Fruit fly (Drosophila melanogaster) whole organism, embryonic: ENCODE measurements around the gene PlexA.

Source experiments
- Abd-B ChIP-seq: fragments of 200-800 bp; sonication (Bioruptor generic); optimal IDR thresholded peaks from 2 replicates; lab custom pipeline; 2018; ENCODE audit warnings: missing biosample characterization, mild to moderate bottlenecking, missing genetic modification characterization, moderate library complexity
- Atf6 ChIP-seq: fragments of 200-800 bp; sonication (Bioruptor generic); IDR thresholded peaks from 2 replicates; pipeline ENCODE4 v1.3.6; 2022; ENCODE audit warnings: missing biosample characterization, missing genetic modification characterization
- CG10431 ChIP-seq: fragments of 200-800 bp; sonication (Bioruptor generic); optimal IDR thresholded peaks from 3 replicates; lab custom pipeline; 2018; ENCODE audit warnings: missing biosample characterization, mild to moderate bottlenecking, missing genetic modification characterization
- CG10654 ChIP-seq: fragments of 200-800 bp; sonication (Bioruptor generic); optimal IDR thresholded peaks from 2 replicates; lab custom pipeline; 2016; ENCODE audit warnings: missing biosample characterization, missing genetic modification characterization
- CG11695 ChIP-seq: fragments of 200-800 bp; sonication (Bioruptor generic); IDR thresholded peaks from 3 replicates; pipeline ENCODE4 v1.3.6; 2022; ENCODE audit warnings: missing biosample characterization, missing genetic modification characterization
- CG12071 ChIP-seq: fragments of 200-800 bp; sonication (Bioruptor generic); optimal IDR thresholded peaks from 3 replicates; lab custom pipeline; 2018; ENCODE audit warnings: missing biosample characterization, mild to moderate bottlenecking, missing genetic modification characterization
- CG12155 ChIP-seq: fragments of 200-800 bp; sonication (Bioruptor generic); optimal IDR thresholded peaks from 3 replicates; lab custom pipeline; 2016; ENCODE audit warnings: missing biosample characterization, missing genetic modification characterization
- CG14050 ChIP-seq: fragments of 200-800 bp; sonication (Bioruptor generic); IDR thresholded peaks from 3 replicates; pipeline ENCODE4 v1.3.6; 2022; ENCODE audit warnings: missing biosample characterization, missing genetic modification characterization
- CG1529 ChIP-seq: fragments of 200-800 bp; sonication (Bioruptor generic); optimal IDR thresholded peaks from 3 replicates; lab custom pipeline; 2018; ENCODE audit warnings: missing biosample characterization, missing genetic modification characterization
- CG16813 ChIP-seq: fragments of 200-800 bp; sonication (Bioruptor generic); IDR thresholded peaks from 3 replicates; pipeline ENCODE4 v1.3.6; 2022; ENCODE audit warnings: missing biosample characterization, missing genetic modification characterization; ENCODE audit not compliant: partially characterized antibody
- CG16815 ChIP-seq: fragments of 200-800 bp; sonication (Bioruptor generic); optimal IDR thresholded peaks from 3 replicates; lab custom pipeline; 2017; ENCODE audit warnings: missing biosample characterization, mild to moderate bottlenecking, missing genetic modification characterization
- CG2889 ChIP-seq: fragments of 200-800 bp; sonication (Bioruptor generic); IDR thresholded peaks from 3 replicates; pipeline ENCODE4 v1.3.6; 2022; ENCODE audit warnings: missing biosample characterization, missing genetic modification characterization
- CG3995 ChIP-seq: fragments of 200-800 bp; sonication (Bioruptor generic); optimal IDR thresholded peaks from 3 replicates; lab custom pipeline; 2016; ENCODE audit warnings: missing biosample characterization, missing genetic modification characterization
- CG43689 ChIP-seq: fragments of 200-800 bp; sonication (Bioruptor generic); IDR thresholded peaks from 2 replicates; pipeline ENCODE4 v1.3.6; 2022; ENCODE audit warnings: missing biosample characterization, missing genetic modification characterization
- CG4424 ChIP-seq: fragments of 200-800 bp; sonication (Bioruptor generic); optimal IDR thresholded peaks from 3 replicates; lab custom pipeline; 2016; ENCODE audit warnings: missing biosample characterization, missing genetic modification characterization
- CG4820 ChIP-seq: fragments of 200-800 bp; sonication (Bioruptor generic); optimal IDR thresholded peaks from 3 replicates; lab custom pipeline; 2016; ENCODE audit warnings: missing biosample characterization, missing genetic modification characterization
- CG6813 ChIP-seq: fragments of 200-800 bp; sonication (Bioruptor generic); optimal IDR thresholded peaks from 2 replicates; lab custom pipeline; 2017; ENCODE audit warnings: missing biosample characterization, missing genetic modification characterization, mild to moderate bottlenecking, moderate library complexity, missing genetic modification reagents
- CG9817 ChIP-seq: fragments of 200-800 bp; sonication (Bioruptor generic); optimal IDR thresholded peaks from 2 replicates; lab custom pipeline; 2018; ENCODE audit warnings: missing biosample characterization, mild to moderate bottlenecking, missing genetic modification characterization, moderate library complexity
- D19A ChIP-seq: fragments of 200-800 bp; optimal IDR thresholded peaks from 3 replicates; lab custom pipeline; 2019; ENCODE audit warnings: missing biosample characterization, mild to moderate bottlenecking, missing genetic modification characterization, moderate library complexity
- Dad ChIP-seq: fragments of 200-800 bp; sonication (Bioruptor generic); optimal IDR thresholded peaks from 3 replicates; lab custom pipeline; 2016; ENCODE audit warnings: missing biosample characterization, missing genetic modification characterization
- Deaf1 ChIP-seq: fragments of 200-800 bp; optimal IDR thresholded peaks from 3 replicates; lab custom pipeline; 2019; ENCODE audit warnings: missing biosample characterization, mild to moderate bottlenecking, missing genetic modification characterization, moderate library complexity
- Dek ChIP-seq: fragments of 200-800 bp; sonication (Bioruptor generic); optimal IDR thresholded peaks from 3 replicates; lab custom pipeline; 2019; ENCODE audit warnings: missing biosample characterization, mild to moderate bottlenecking, missing genetic modification characterization, moderate library complexity
- Fer3 ChIP-seq: fragments of 200-800 bp; sonication (Bioruptor generic); optimal IDR thresholded peaks from 2 replicates; lab custom pipeline; 2018; ENCODE audit warnings: missing biosample characterization, mild to moderate bottlenecking, missing genetic modification characterization, moderate library complexity
- H15 ChIP-seq: fragments of 200-800 bp; sonication (Bioruptor generic); IDR thresholded peaks from 3 replicates; pipeline ENCODE4 v1.3.6; 2022; ENCODE audit warnings: missing biosample characterization, missing genetic modification characterization
- HLH3B ChIP-seq: fragments of 200-800 bp; sonication (Bioruptor generic); IDR thresholded peaks from 2 replicates; pipeline ENCODE4 v1.3.6; 2022; ENCODE audit warnings: missing biosample characterization, missing genetic modification characterization
- Hmr ChIP-seq: fragments of 200-800 bp; sonication (Bioruptor generic); optimal IDR thresholded peaks from 3 replicates; lab custom pipeline; 2017; ENCODE audit warnings: mild to moderate bottlenecking, missing biosample characterization, missing genetic modification reagents, missing genetic modification characterization
- Jarid2 ChIP-seq: fragments of 200-800 bp; sonication (Bioruptor generic); optimal IDR thresholded peaks from 3 replicates; lab custom pipeline; 2017; ENCODE audit warnings: mild to moderate bottlenecking, missing biosample characterization, missing genetic modification reagents, missing genetic modification characterization
- Myb ChIP-seq: fragments of 200-800 bp; sonication (Bioruptor generic); optimal IDR thresholded peaks from 2 replicates; lab custom pipeline; 2016; ENCODE audit warnings: missing biosample characterization, missing genetic modification characterization
- NC2α ChIP-seq: fragments of 200-800 bp; sonication (Bioruptor generic); optimal IDR thresholded peaks from 2 replicates; lab custom pipeline; 2016; ENCODE audit warnings: missing biosample characterization, missing genetic modification characterization
- NFAT ChIP-seq: fragments of 200-800 bp; sonication (Bioruptor generic); IDR thresholded peaks from 2 replicates; pipeline ENCODE4 v1.3.6; 2022; ENCODE audit warnings: missing biosample characterization, missing genetic modification characterization
- NK7.1 ChIP-seq: fragments of 200-800 bp; sonication (Bioruptor generic); optimal IDR thresholded peaks from 3 replicates; lab custom pipeline; 2016; ENCODE audit warnings: missing biosample characterization, missing genetic modification characterization
- Side ChIP-seq: fragments of 200-800 bp; sonication (Bioruptor generic); optimal IDR thresholded peaks from 2 replicates; lab custom pipeline; 2016; ENCODE audit warnings: missing biosample characterization, missing genetic modification characterization
- Sox102F ChIP-seq: fragments of 200-800 bp; sonication (Bioruptor generic); optimal IDR thresholded peaks from 2 replicates; lab custom pipeline; 2018; ENCODE audit warnings: missing biosample characterization, mild to moderate bottlenecking, missing genetic modification characterization, moderate library complexity
- amos ChIP-seq: fragments of 200-800 bp; sonication (Bioruptor generic); IDR thresholded peaks from 2 replicates; pipeline ENCODE4 v1.3.6; 2022; ENCODE audit warnings: missing biosample characterization, missing genetic modification characterization; ENCODE audit not compliant: partially characterized antibody
- ash1 ChIP-seq: fragments of 200-800 bp; sonication (Bioruptor generic); optimal IDR thresholded peaks from 2 replicates; lab custom pipeline; 2018; ENCODE audit warnings: missing biosample characterization, mild to moderate bottlenecking, missing genetic modification characterization
- cato ChIP-seq: fragments of 200-800 bp; sonication (Bioruptor generic); optimal IDR thresholded peaks from 2 replicates; lab custom pipeline; 2016; ENCODE audit warnings: missing biosample characterization, missing genetic modification characterization, borderline replicate concordance
- esg ChIP-seq: fragments of 200-800 bp; sonication (Bioruptor generic); conservative IDR thresholded peaks from 2 replicates; pipeline ENCODE4 v1.3.6; 2022; ENCODE audit warnings: missing biosample characterization, missing genetic modification characterization
- gfzf ChIP-seq: fragments of 200-800 bp; sonication (Bioruptor generic); optimal IDR thresholded peaks from 2 replicates; lab custom pipeline; 2016; ENCODE audit warnings: missing biosample characterization, mild to moderate bottlenecking, missing genetic modification characterization, moderate library complexity
- h ChIP-seq: fragments of >200 bp; optimal IDR thresholded peaks from 2 replicates; lab custom pipeline; 2017
- klu ChIP-seq: fragments of 200-800 bp; sonication (Bioruptor generic); IDR thresholded peaks from 2 replicates; pipeline ENCODE4 v1.3.6; 2022; ENCODE audit warnings: missing biosample characterization, missing genetic modification characterization
- mirr ChIP-seq: fragments of 200-800 bp; sonication (Bioruptor generic); optimal IDR thresholded peaks from 3 replicates; lab custom pipeline; 2018; ENCODE audit warnings: missing biosample characterization, mild to moderate bottlenecking, missing genetic modification characterization
- onecut ChIP-seq: fragments of 200-800 bp; sonication (Bioruptor generic); IDR thresholded peaks from 2 replicates; pipeline ENCODE4 v1.3.6; 2022; ENCODE audit warnings: missing biosample characterization, missing genetic modification characterization
- phol ChIP-seq: fragments of 200-800 bp; sonication (Bioruptor generic); optimal IDR thresholded peaks from 3 replicates; lab custom pipeline; 2018; ENCODE audit warnings: missing biosample characterization, mild to moderate bottlenecking, missing genetic modification characterization, moderate library complexity
- pnt ChIP-seq: fragments of 200-800 bp; sonication (Bioruptor generic); optimal IDR thresholded peaks from 3 replicates; lab custom pipeline; 2016; ENCODE audit warnings: missing biosample characterization, missing genetic modification characterization
- prd ChIP-seq, 3 experiments: fragments of >200 bp in 2 of 3; fragments of 200-800 bp in 1 of 3; sonication (Bioruptor generic) in 1 of 3; optimal IDR thresholded peaks in 2 of 3; IDR thresholded peaks in 1 of 3; 2 replicates in 2 of 3; 3 replicates in 1 of 3; pipeline versions ENCODE4 v1.3.6 to Lab custom; 2017 to 2022; ENCODE audit warnings: missing biosample characterization in 1 of 3, missing genetic modification characterization in 1 of 3
- rib ChIP-seq: fragments of 200-800 bp; sonication (Bioruptor generic); IDR thresholded peaks from 2 replicates; pipeline ENCODE4 v1.3.6; 2022; ENCODE audit warnings: missing biosample characterization, missing genetic modification characterization
- row ChIP-seq: fragments of 200-800 bp; sonication (Bioruptor generic); IDR thresholded peaks from 3 replicates; pipeline ENCODE4 v1.3.6; 2022; ENCODE audit warnings: missing biosample characterization, missing genetic modification characterization
- shn ChIP-seq: fragments of 200-800 bp; sonication (Bioruptor generic); optimal IDR thresholded peaks from 3 replicates; lab custom pipeline; 2016; ENCODE audit warnings: missing biosample characterization, missing genetic modification characterization
- ssp ChIP-seq: fragments of 200-800 bp; sonication (Bioruptor generic); IDR thresholded peaks from 2 replicates; pipeline ENCODE4 v1.3.6; 2022; ENCODE audit warnings: missing biosample characterization, missing genetic modification characterization
- tll ChIP-seq, 2 experiments: fragments of 200-800 bp in 1 of 2; fragments of >200 bp in 1 of 2; sonication (Bioruptor generic) in 1 of 2; optimal IDR thresholded peaks; 2 replicates each; lab custom pipeline; 2017 to 2019; ENCODE audit warnings: missing biosample characterization in 2 of 2, missing genetic modification characterization in 2 of 2, mild to moderate bottlenecking in 1 of 2, moderate library complexity in 1 of 2
- unpg ChIP-seq: fragments of 200-800 bp; sonication (Bioruptor generic); optimal IDR thresholded peaks from 3 replicates; lab custom pipeline; 2018; ENCODE audit warnings: missing biosample characterization, mild to moderate bottlenecking, missing genetic modification characterization, moderate library complexity

The PlexA gene

dm6 chr4:1053653-1054163 is 26.8 kb upstream of the PlexA start, which contains the start of gene CaMKII (continued):
- TF ChIP-seq H15 (GFP tag; lab: Robert Waterston, UW) (no peak), Abd-B (no peak), CG12071 (GFP tag; lab: Kevin White, UChicago) (no peak), CG9817 (tag; lab: Kevin White, UChicago) (no peak), Jarid2 (no peak), tll (GFP tag; optimal IDR thresholded peaks at IDR 0.05; lab: Kevin White, UChicago) (no peak), CG14050 (GFP tag; lab: Robert Waterston, UW) (no peak), CG3995 (GFP tag; lab: Kevin White, UChicago) (peak; percentile 36), Hmr (GFP tag; lab: Kevin White, UChicago) (no peak), esg (GFP tag; lab: Robert Waterston, UW) (no peak; the same call in 1 of the 2 replicates), Myb (GFP tag; lab: Kevin White, UChicago) (no peak), rib (GFP tag; lab: Robert Waterston, UW) (no peak), unpg (GFP tag; lab: Kevin White, UChicago) (peak; percentile 42), amos (GFP tag; lab: Robert Waterston, UW) (no peak), Sox102F (no peak), ash1 (GFP tag; lab: Kevin White, UChicago) (no peak), CG6813 (GFP tag; lab: Kevin White, UChicago) (no peak), row (peak; percentile 73), cato (no peak), CG1529 (GFP tag; lab: Kevin White, UChicago) (no peak), phol (tag; lab: Kevin White, UChicago) (peak; percentile 32), HLH3B (GFP tag; lab: Robert Waterston, UW) (peak; percentile 6; the same call in 1 of the 2 replicates), Side (GFP tag; lab: Kevin White, UChicago) (no peak), CG11695 (peak; percentile 41; the same call in 1 of the 3 replicates), NC2α (GFP tag; lab: Kevin White, UChicago) (no peak), CG16813 (GFP tag; lab: Robert Waterston, UW) (no peak), Atf6 (peak; percentile 24; the same call in 1 of the 2 replicates), ssp (peak; percentile 29; the same call in 1 of the 2 replicates), CG10654 (GFP tag; lab: Kevin White, UChicago) (peak; percentile 10), Dek (no peak), CG4820 (GFP tag; lab: Kevin White, UChicago) (no peak), CG16815 (GFP tag; lab: Kevin White, UChicago) (no peak), D19A (no peak), NK7.1 (GFP tag; lab: Kevin White, UChicago) (no peak), h (lab: Kevin White, UChicago) (no peak), CG4424 (GFP tag; lab: Kevin White, UChicago) (peak; percentile 54), CG2889 (GFP tag; lab: Robert Waterston, UW) (no peak), shn (no peak), pnt (GFP tag; lab: Kevin White, UChicago) (no peak), Deaf1 (no peak), prd (optimal IDR thresholded peaks at IDR 0.05; lab: Kevin White, UChicago) (no peak), prd (GFP tag; IDR thresholded peaks at IDR 0.05; lab: Robert Waterston, UW) (no peak), Fer3 (tag; lab: Kevin White, UChicago) (peak; percentile 22), CG12155 (no peak), gfzf (GFP tag; lab: Kevin White, UChicago) (peak; percentile 1), Dad (no peak), NFAT (GFP tag; lab: Robert Waterston, UW) (no peak), CG10431 (GFP tag; lab: Kevin White, UChicago) (no peak), klu (no peak), mirr (GFP tag; lab: Kevin White, UChicago) (no peak), CG43689 (GFP tag; lab: Robert Waterston, UW) (no peak), onecut (GFP tag; lab: Robert Waterston, UW) (peak; percentile 22; the same call in 1 of the 2 replicates)
